Fruit fly (Drosophila melanogaster): ENCODE measurements around the gene NijC.

The NijC gene

dm6 chr3R:12717588-12718535 lies 22.9 kb downstream of the NijC start:
- no peak for TF ChIP-seq Myc (optimal IDR thresholded peaks at IDR 0.05)
- TF ChIP-seq Sin3A (optimal IDR thresholded peaks at IDR 0.05): no peak
- no peak for TF ChIP-seq ttk (optimal IDR thresholded peaks at IDR 0.05)
- TF ChIP-seq psq (optimal IDR thresholded peaks at IDR 0.05): no peak
- TF ChIP-seq h (optimal IDR thresholded peaks at IDR 0.05): no peak
- no peak for TF ChIP-seq insv (optimal IDR thresholded peaks at IDR 0.05)

- TF ChIP-seq psq (optimal IDR thresholded peaks at IDR 0.05): no peak
- no peak for TF ChIP-seq insv (optimal IDR thresholded peaks at IDR 0.05)
- no peak for TF ChIP-seq Sin3A (optimal IDR thresholded peaks at IDR 0.05)
- TF ChIP-seq h (optimal IDR thresholded peaks at IDR 0.05): no peak
Observed at dm6 chr3R:12718536-12719033, 23.7 kb downstream of the NijC start.

dm6 chr3R:12719627-12720343 lies 24.9 kb downstream of the NijC start:
- TF ChIP-seq Myc (optimal IDR thresholded peaks at IDR 0.05) (no peak), psq (optimal IDR thresholded peaks at IDR 0.05) (no peak), ttk (optimal IDR thresholded peaks at IDR 0.05) (no peak), insv (optimal IDR thresholded peaks at IDR 0.05) (no peak), h (optimal IDR thresholded peaks at IDR 0.05) (no peak), Sin3A (optimal IDR thresholded peaks at IDR 0.05) (no peak)

- TF ChIP-seq Sin3A (optimal IDR thresholded peaks at IDR 0.05) (no peak), Myc (optimal IDR thresholded peaks at IDR 0.05) (no peak), ttk (optimal IDR thresholded peaks at IDR 0.05) (no peak), insv (optimal IDR thresholded peaks at IDR 0.05) (no peak), h (optimal IDR thresholded peaks at IDR 0.05) (no peak), psq (optimal IDR thresholded peaks at IDR 0.05) (no peak)
Observed at dm6 chr3R:12720344-12721200, 25.6 kb downstream of the NijC start.

- TF ChIP-seq h (optimal IDR thresholded peaks at IDR 0.05) (no peak), Sin3A (optimal IDR thresholded peaks at IDR 0.05) (no peak), ttk (optimal IDR thresholded peaks at IDR 0.05) (no peak), insv (optimal IDR thresholded peaks at IDR 0.05) (no peak), Myc (optimal IDR thresholded peaks at IDR 0.05) (no peak), psq (optimal IDR thresholded peaks at IDR 0.05) (no peak)
Observed at dm6 chr3R:12722392-12722914, 27.5 kb downstream of the NijC start, which contains the start of gene Men. Gene Men (minus strand): TSS chr3R:12722442.

- TF ChIP-seq Sin3A (optimal IDR thresholded peaks at IDR 0.05): no peak
- TF ChIP-seq insv (optimal IDR thresholded peaks at IDR 0.05): no peak
- TF ChIP-seq Myc (optimal IDR thresholded peaks at IDR 0.05): no peak
- no peak for TF ChIP-seq h (optimal IDR thresholded peaks at IDR 0.05)
- no peak for TF ChIP-seq ttk (optimal IDR thresholded peaks at IDR 0.05)
- TF ChIP-seq psq (optimal IDR thresholded peaks at IDR 0.05): no peak
Observed at dm6 chr3R:12723759-12724158, 28.8 kb downstream of the NijC start.

- no peak for TF ChIP-seq Myc (optimal IDR thresholded peaks at IDR 0.05)
- TF ChIP-seq insv (optimal IDR thresholded peaks at IDR 0.05): no peak
- no peak for TF ChIP-seq h (optimal IDR thresholded peaks at IDR 0.05)
Observed at dm6 chr3R:12727944-12728649, 33.2 kb downstream of the NijC start.

dm6 chr3R:12739247-12739646 lies 44.3 kb downstream of the NijC start, which contains the start of gene Ugt37A2:
Gene Ugt37A2 (plus strand): TSS chr3R:12739642.
- TF ChIP-seq h (optimal IDR thresholded peaks at IDR 0.05) (no peak), insv (optimal IDR thresholded peaks at IDR 0.05) (no peak), ttk (optimal IDR thresholded peaks at IDR 0.05) (no peak), Sin3A (optimal IDR thresholded peaks at IDR 0.05) (no peak), psq (optimal IDR thresholded peaks at IDR 0.05) (no peak)

dm6 chr3R:12743580-12743979 lies 48.7 kb downstream of the NijC start, which contains the start of gene Ugt37A3:
Gene Ugt37A3 (minus strand): TSS chr3R:12743680.
- TF ChIP-seq psq (optimal IDR thresholded peaks at IDR 0.05) (no peak), ttk (optimal IDR thresholded peaks at IDR 0.05) (no peak), Myc (optimal IDR thresholded peaks at IDR 0.05) (no peak), insv (optimal IDR thresholded peaks at IDR 0.05) (no peak), Sin3A (optimal IDR thresholded peaks at IDR 0.05) (no peak)
